Fruit fly (Drosophila melanogaster) whole organism, embryonic: ENCODE measurements around the gene CG34138.

ENCODE experiments used
- Antp ChIP-seq: fragments of 200-800 bp; sonication (Bioruptor generic); optimal IDR thresholded peaks from 3 replicates; lab custom pipeline; 2016; ENCODE audit warnings: missing biosample characterization, missing genetic modification characterization
- Awh ChIP-seq: fragments of 200-800 bp; sonication (Bioruptor generic); IDR thresholded peaks from 2 replicates; pipeline ENCODE4, ENCODE4 v1.3.6; 2022; ENCODE audit warnings: missing biosample characterization, missing genetic modification characterization
- B-H2 ChIP-seq: fragments of 200-800 bp; sonication (Bioruptor generic); optimal IDR thresholded peaks from 2 replicates; lab custom pipeline; 2018; ENCODE audit warnings: missing biosample characterization, mild to moderate bottlenecking, missing genetic modification characterization
- CG10147 ChIP-seq: fragments of 200-800 bp; sonication (Bioruptor generic); optimal IDR thresholded peaks from 2 replicates; lab custom pipeline; 2019; ENCODE audit warnings: missing biosample characterization, mild to moderate bottlenecking, missing genetic modification characterization, moderate library complexity
- CG10209 ChIP-seq: fragments of 200-800 bp; sonication (Bioruptor generic); optimal IDR thresholded peaks from 3 replicates; lab custom pipeline; 2017; ENCODE audit warnings: missing biosample characterization, mild to moderate bottlenecking, missing genetic modification characterization, missing genetic modification reagents
- CG1024 ChIP-seq: fragments of 200-800 bp; sonication (Bioruptor generic); IDR thresholded peaks from 2 replicates; pipeline ENCODE4 v1.3.6; 2022; ENCODE audit warnings: missing biosample characterization, missing genetic modification characterization
- CG11695 ChIP-seq: fragments of 200-800 bp; sonication (Bioruptor generic); IDR thresholded peaks from 3 replicates; pipeline ENCODE4 v1.3.6; 2022; ENCODE audit warnings: missing biosample characterization, missing genetic modification characterization
- CG12219 ChIP-seq: fragments of 200-800 bp; sonication (Bioruptor generic); optimal IDR thresholded peaks from 3 replicates; lab custom pipeline; 2018; ENCODE audit warnings: missing biosample characterization, mild to moderate bottlenecking, missing genetic modification characterization
- CG12299 ChIP-seq: fragments of 200-800 bp; sonication (Bioruptor generic); optimal IDR thresholded peaks from 2 replicates; lab custom pipeline; 2018; ENCODE audit warnings: missing biosample characterization, mild to moderate bottlenecking, missing genetic modification characterization
- CG1233 ChIP-seq: fragments of 200-800 bp; sonication (Bioruptor generic); optimal IDR thresholded peaks from 4 replicates; lab custom pipeline; 2018; ENCODE audit warnings: missing biosample characterization, mild to moderate bottlenecking, missing genetic modification characterization
- CG14710 ChIP-seq: fragments of 200-800 bp; sonication (Bioruptor generic); optimal IDR thresholded peaks from 3 replicates; lab custom pipeline; 2019; ENCODE audit warnings: missing biosample characterization, mild to moderate bottlenecking, missing genetic modification characterization, moderate library complexity
- CG2875 ChIP-seq: fragments of 200-800 bp; sonication (Bioruptor generic); optimal IDR thresholded peaks from 2 replicates; lab custom pipeline; 2017; ENCODE audit warnings: missing biosample characterization, mild to moderate bottlenecking, missing genetic modification characterization, missing genetic modification reagents
- CG5245 ChIP-seq: fragments of 200-800 bp; sonication (Bioruptor generic); optimal IDR thresholded peaks from 3 replicates; lab custom pipeline; 2016; ENCODE audit warnings: missing biosample characterization, missing genetic modification characterization
- CG7372 ChIP-seq: fragments of 200-800 bp; sonication (Bioruptor generic); IDR thresholded peaks from 2 replicates; pipeline ENCODE4 v1.3.6; 2022; ENCODE audit warnings: missing biosample characterization, missing genetic modification characterization
- Camta ChIP-seq: fragments of 200-800 bp; sonication (Bioruptor generic); optimal IDR thresholded peaks from 2 replicates; lab custom pipeline; 2016; ENCODE audit warnings: missing biosample characterization, missing genetic modification characterization
- Chrac-16 ChIP-seq: fragments of 200-800 bp; sonication (Bioruptor generic); optimal IDR thresholded peaks from 3 replicates; lab custom pipeline; 2016; ENCODE audit warnings: missing biosample characterization, missing genetic modification characterization
- Dll ChIP-seq: fragments of 200-800 bp; sonication (Bioruptor generic); IDR thresholded peaks from 4 replicates; pipeline ENCODE4 v1.3.6; 2022; ENCODE audit warnings: missing biosample characterization, missing genetic modification characterization; ENCODE audit not compliant: partially characterized antibody
- Doc2 ChIP-seq: fragments of 200-800 bp; sonication (Bioruptor generic); IDR thresholded peaks from 2 replicates; pipeline ENCODE4 v1.3.6; 2022; ENCODE audit warnings: missing biosample characterization, missing genetic modification characterization
- Dp ChIP-seq: fragments of 200-800 bp; sonication (Bioruptor generic); optimal IDR thresholded peaks from 2 replicates; lab custom pipeline; 2018; ENCODE audit warnings: missing biosample characterization, mild to moderate bottlenecking, missing genetic modification characterization, moderate library complexity
- E2f2 ChIP-seq: fragments of 200-800 bp; sonication (Bioruptor generic); IDR thresholded peaks from 2 replicates; pipeline ENCODE4 v1.3.6; 2022; ENCODE audit warnings: missing biosample characterization, missing genetic modification characterization
- Fer2 ChIP-seq: fragments of 200-800 bp; sonication (Bioruptor generic); optimal IDR thresholded peaks from 2 replicates; lab custom pipeline; 2018; ENCODE audit warnings: missing biosample characterization, mild to moderate bottlenecking, missing genetic modification characterization, moderate library complexity
- Gug ChIP-seq: fragments of 200-800 bp; sonication (Bioruptor generic); IDR thresholded peaks from 4 replicates; pipeline ENCODE4 v1.3.6; 2022; ENCODE audit warnings: missing biosample characterization, missing genetic modification characterization
- HLHmδ ChIP-seq: fragments of 200-800 bp; sonication (Bioruptor generic); optimal IDR thresholded peaks from 2 replicates; lab custom pipeline; 2018; ENCODE audit warnings: missing biosample characterization, mild to moderate bottlenecking, missing genetic modification characterization, moderate library complexity
- Hmr ChIP-seq: fragments of 200-800 bp; sonication (Bioruptor generic); optimal IDR thresholded peaks from 3 replicates; lab custom pipeline; 2017; ENCODE audit warnings: mild to moderate bottlenecking, missing biosample characterization, missing genetic modification reagents, missing genetic modification characterization
- Lim3 ChIP-seq: fragments of 200-800 bp; sonication (Bioruptor generic); IDR thresholded peaks from 2 replicates; pipeline ENCODE4 v1.3.6; 2022; ENCODE audit warnings: missing biosample characterization, missing genetic modification characterization
- MBD-R2 ChIP-seq: fragments of 200-800 bp; sonication (Bioruptor generic); IDR thresholded peaks from 2 replicates; pipeline ENCODE4 v1.3.6; 2022; ENCODE audit warnings: missing biosample characterization, missing genetic modification characterization
- Mad ChIP-seq: fragments of 200-800 bp; sonication (Bioruptor generic); optimal IDR thresholded peaks from 2 replicates; lab custom pipeline; 2016; ENCODE audit warnings: missing biosample characterization, missing genetic modification characterization
- Mes4 ChIP-seq: fragments of 200-800 bp; sonication (Bioruptor generic); optimal IDR thresholded peaks from 2 replicates; lab custom pipeline; 2016; ENCODE audit warnings: missing biosample characterization, missing genetic modification characterization
- PHDP ChIP-seq: fragments of 200-800 bp; sonication (Bioruptor generic); optimal IDR thresholded peaks from 3 replicates; lab custom pipeline; 2018; ENCODE audit warnings: missing biosample characterization, mild to moderate bottlenecking, missing genetic modification characterization, moderate library complexity
- Rx ChIP-seq: fragments of 200-800 bp; sonication (Bioruptor generic); IDR thresholded peaks from 2 replicates; pipeline ENCODE4 v1.3.6; 2022; ENCODE audit warnings: missing biosample characterization, missing genetic modification characterization
- Scr ChIP-seq: fragments of 200-800 bp; sonication (Bioruptor generic); IDR thresholded peaks from 2 replicates; pipeline ENCODE4 v1.3.6; 2022; ENCODE audit warnings: missing biosample characterization, missing genetic modification characterization; ENCODE audit not compliant: partially characterized antibody
- TFAM ChIP-seq: fragments of 200-800 bp; sonication (Bioruptor generic); optimal IDR thresholded peaks from 2 replicates; lab custom pipeline; 2017; ENCODE audit warnings: missing biosample characterization, missing genetic modification characterization, inconsistent platforms
- Taf1 ChIP-seq: fragments of 200-800 bp; sonication (Bioruptor generic); IDR thresholded peaks from 2 replicates; pipeline ENCODE4 v1.3.6; 2022; ENCODE audit warnings: missing biosample characterization, missing genetic modification characterization
- Tbp ChIP-seq: fragments of >200 bp; optimal IDR thresholded peaks from 2 replicates; lab custom pipeline; 2018; ENCODE audit warnings: missing biosample characterization, missing genetic modification characterization
- YL-1 ChIP-seq: fragments of 200-800 bp; sonication (Bioruptor generic); optimal IDR thresholded peaks from 3 replicates; lab custom pipeline; 2017; ENCODE audit warnings: missing biosample characterization, mild to moderate bottlenecking, missing genetic modification characterization
- bab2 ChIP-seq: fragments of 200-800 bp; sonication (Bioruptor generic); optimal IDR thresholded peaks from 2 replicates; lab custom pipeline; 2016; ENCODE audit warnings: missing biosample characterization, missing genetic modification characterization
- dan ChIP-seq: fragments of 200-800 bp; sonication (Bioruptor generic); IDR thresholded peaks from 2 replicates; pipeline ENCODE4 v1.3.6; 2022; ENCODE audit warnings: missing biosample characterization, missing genetic modification characterization
- en ChIP-seq: fragments of 200-800 bp; sonication (Bioruptor generic); optimal IDR thresholded peaks from 2 replicates; lab custom pipeline; 2016; ENCODE audit warnings: missing biosample characterization, missing genetic modification characterization
- exex ChIP-seq: fragments of 200-800 bp; sonication (Bioruptor generic); optimal IDR thresholded peaks from 4 replicates; lab custom pipeline; 2018; ENCODE audit warnings: missing biosample characterization, mild to moderate bottlenecking, missing genetic modification characterization, moderate library complexity
- fru ChIP-seq: fragments of >200 bp; optimal IDR thresholded peaks from 2 replicates; lab custom pipeline; 2017
- kni ChIP-seq: fragments of 200-800 bp; sonication (Bioruptor generic); optimal IDR thresholded peaks from 3 replicates; lab custom pipeline; 2017; ENCODE audit warnings: mild to moderate bottlenecking, missing biosample characterization, missing genetic modification reagents, missing genetic modification characterization
- lilli ChIP-seq: fragments of 200-800 bp; sonication (Bioruptor generic); optimal IDR thresholded peaks from 3 replicates; lab custom pipeline; 2016; ENCODE audit warnings: missing biosample characterization, missing genetic modification characterization
- nau ChIP-seq: fragments of 200-800 bp; sonication (Bioruptor generic); optimal IDR thresholded peaks from 3 replicates; lab custom pipeline; 2017; ENCODE audit warnings: missing biosample characterization, mild to moderate bottlenecking, missing genetic modification characterization, missing genetic modification reagents
- nmo ChIP-seq: fragments of 200-800 bp; sonication (Bioruptor generic); optimal IDR thresholded peaks from 2 replicates; lab custom pipeline; 2018; ENCODE audit warnings: missing biosample characterization, mild to moderate bottlenecking, missing genetic modification characterization, moderate library complexity
- onecut ChIP-seq: fragments of 200-800 bp; sonication (Bioruptor generic); IDR thresholded peaks from 2 replicates; pipeline ENCODE4 v1.3.6; 2022; ENCODE audit warnings: missing biosample characterization, missing genetic modification characterization
- ro ChIP-seq: fragments of 200-800 bp; sonication (Bioruptor generic); IDR thresholded peaks from 2 replicates; pipeline ENCODE4 v1.3.6; 2022; ENCODE audit warnings: missing biosample characterization, missing genetic modification characterization
- row ChIP-seq: fragments of 200-800 bp; sonication (Bioruptor generic); IDR thresholded peaks from 3 replicates; pipeline ENCODE4 v1.3.6; 2022; ENCODE audit warnings: missing biosample characterization, missing genetic modification characterization
- seq ChIP-seq: fragments of 200-800 bp; sonication (Bioruptor generic); IDR thresholded peaks from 2 replicates; pipeline ENCODE4 v1.3.6; 2022; ENCODE audit warnings: missing biosample characterization, missing genetic modification characterization
- sna ChIP-seq: fragments of 200-800 bp; sonication (Bioruptor generic); IDR thresholded peaks from 2 replicates; pipeline ENCODE4 v1.3.6; 2022; ENCODE audit warnings: missing biosample characterization, missing genetic modification characterization; ENCODE audit not compliant: partially characterized antibody
- vnd ChIP-seq: fragments of 200-800 bp; sonication (Bioruptor generic); IDR thresholded peaks from 3 replicates; pipeline ENCODE4 v1.3.6; 2022; ENCODE audit warnings: missing biosample characterization, missing genetic modification characterization; ENCODE audit not compliant: partially characterized antibody

Gene CG34138

dm6 chr3R:19644094-19644900 lies 9.5 kb downstream of the CG34138 start, which contains the start of gene Vha13 (continued):
- no peak for TF ChIP-seq Doc2 (GFP tag; lab: Robert Waterston, UW)
- TF ChIP-seq Antp, result peak; percentile 64
- TF ChIP-seq Tbp (GFP tag; lab: Kevin White, UChicago), result no peak
- no peak for TF ChIP-seq TFAM (GFP tag; lab: Kevin White, UChicago)
- TF ChIP-seq Hmr (GFP tag; lab: Kevin White, UChicago), result peak; percentile 47
- TF ChIP-seq Awh (GFP tag; lab: Robert Waterston, UW), result no peak
- no peak; the same call in none of the 2 replicates for TF ChIP-seq sna (GFP tag; lab: Robert Waterston, UW)
- TF ChIP-seq Scr, result no peak
- peak; percentile 14; the same call in 1 of the 2 replicates for TF ChIP-seq CG1024 (GFP tag; lab: Robert Waterston, UW)
- TF ChIP-seq fru, result no peak
- peak; percentile 29 for TF ChIP-seq CG12299 (tag; lab: Kevin White, UChicago)
- TF ChIP-seq seq (GFP tag; lab: Robert Waterston, UW), result no peak
- TF ChIP-seq kni, result peak; percentile 31
- TF ChIP-seq CG10209 (GFP tag; lab: Kevin White, UChicago), result peak; percentile 0
- TF ChIP-seq bab2, result peak; percentile 16
- TF ChIP-seq exex (tag; lab: Kevin White, UChicago), result no peak
- peak; percentile 14 for TF ChIP-seq CG5245 (GFP tag; lab: Kevin White, UChicago)
- peak; percentile 59 for TF ChIP-seq B-H2
- peak; percentile 36 for TF ChIP-seq nmo (GFP tag; lab: Kevin White, UChicago)
- TF ChIP-seq CG12219 (GFP tag; lab: Kevin White, UChicago), result peak; percentile 12
- TF ChIP-seq Mad (GFP tag; lab: Kevin White, UChicago), result no peak
- TF ChIP-seq Dll (GFP tag; lab: Robert Waterston, UW), result no peak; the same call in 3 of the 4 replicates
- no peak for TF ChIP-seq en (GFP tag; lab: Kevin White, UChicago)
- no peak for TF ChIP-seq CG1233 (GFP tag; lab: Kevin White, UChicago)
- TF ChIP-seq Fer2, result no peak
- no peak for TF ChIP-seq Rx (GFP tag; lab: Robert Waterston, UW)
- TF ChIP-seq Gug, result peak; percentile 82
- TF ChIP-seq CG2875, result no peak
- TF ChIP-seq YL-1 (GFP tag; lab: Kevin White, UChicago), result peak; percentile 96
- peak; percentile 34 for TF ChIP-seq CG10147
- no peak; the same call in 1 of the 2 replicates for TF ChIP-seq E2f2 (GFP tag; lab: Robert Waterston, UW)
- TF ChIP-seq onecut (GFP tag; lab: Robert Waterston, UW), result peak; percentile 61
- TF ChIP-seq ro, result no peak
- TF ChIP-seq Chrac-16 (GFP tag; lab: Kevin White, UChicago), result peak; percentile 27
- TF ChIP-seq CG11695 (GFP tag; lab: Robert Waterston, UW), result no peak
- no peak for TF ChIP-seq dan (GFP tag; lab: Robert Waterston, UW)
- peak; percentile 55 for TF ChIP-seq MBD-R2 (GFP tag; lab: Robert Waterston, UW)
- TF ChIP-seq nau (GFP tag; lab: Kevin White, UChicago), result no peak
- TF ChIP-seq HLHmδ, result peak; percentile 83
- TF ChIP-seq Camta, result no peak
- peak; percentile 58; the same call in 1 of the 2 replicates for TF ChIP-seq Taf1
- TF ChIP-seq CG7372, result peak; percentile 40; the same call in 1 of the 2 replicates
- TF ChIP-seq Lim3 (GFP tag; lab: Robert Waterston, UW), result no peak
- TF ChIP-seq lilli (GFP tag; lab: Kevin White, UChicago), result peak; percentile 56
- peak; percentile 9 for TF ChIP-seq Dp
- peak; percentile 93 for TF ChIP-seq row
- peak; percentile 34 for TF ChIP-seq CG14710 (tag; lab: Kevin White, UChicago)
- no peak for TF ChIP-seq Mes4 (GFP tag; lab: Kevin White, UChicago)
- TF ChIP-seq vnd (GFP tag; lab: Robert Waterston, UW), result peak; percentile 27; the same call in 2 of the 3 replicates
- peak; percentile 22 for TF ChIP-seq PHDP
